Worm (Caenorhabditis elegans) whole organism, young adult: ENCODE data around the gene stg-2.
A peak's percentile ranks its signal among the peaks of the same experiment; 100 is the strongest.

ENCODE experiments used
- B0336.3 ChIP-seq: fragments of 200-800 bp; sonication (Bioruptor generic); IDR thresholded peaks from 2 replicates; pipeline ENCODE4 v1.3.6; 2022; ENCODE audit warnings: missing genetic modification characterization, missing compliant biosample characterization
- F10E7.11 ChIP-seq: sonication (generic microtip); optimal IDR thresholded peaks from 2 replicates; lab custom pipeline; 2017; ENCODE audit warnings: mild to moderate bottlenecking, missing genetic modification characterization, moderate library complexity, missing compliant biosample characterization
- F23B12.7 ChIP-seq: sonication (generic microtip); optimal IDR thresholded peaks from 2 replicates; lab custom pipeline; 2017; ENCODE audit warnings: missing genetic modification characterization, mild to moderate bottlenecking, missing compliant biosample characterization, antibody characterized with exemption, moderate library complexity; ENCODE audit not compliant: insufficient read depth
- F37B4.10 ChIP-seq: fragments of 200-800 bp; sonication (Bioruptor generic); IDR thresholded peaks from 2 replicates; pipeline ENCODE4 v1.3.6; 2022; ENCODE audit warnings: missing genetic modification characterization, missing compliant biosample characterization
- F39B2.1 ChIP-seq: fragments of 200-800 bp; sonication (Bioruptor generic); IDR thresholded peaks from 2 replicates; pipeline ENCODE4 v1.3.6; 2022; ENCODE audit warnings: missing genetic modification reagents, missing genetic modification characterization, missing compliant biosample characterization
- K11D2.4 ChIP-seq: fragments of 200-800 bp; sonication (Bioruptor generic); IDR thresholded peaks from 2 replicates; pipeline ENCODE4 v1.3.6; 2022; ENCODE audit warnings: missing genetic modification reagents, missing genetic modification characterization, missing compliant biosample characterization
- Y79H2A.3 ChIP-seq: fragments of 200-800 bp; sonication (Bioruptor generic); conservative IDR thresholded peaks from 2 replicates; pipeline ENCODE4 v1.3.6; 2022; ENCODE audit warnings: missing genetic modification reagents, missing genetic modification characterization, missing compliant biosample characterization
- akir-1 ChIP-seq: fragments of 200-800 bp; sonication (Bioruptor generic); optimal IDR thresholded peaks from 2 replicates; lab custom pipeline; 2018; ENCODE audit warnings: mild to moderate bottlenecking, missing genetic modification characterization, moderate library complexity, missing compliant biosample characterization
- aptf-2 ChIP-seq: fragments of 200-800 bp; sonication (Bioruptor generic); conservative IDR thresholded peaks from 2 replicates; pipeline ENCODE4 v1.3.6; 2022; ENCODE audit warnings: missing genetic modification reagents, missing genetic modification characterization, missing compliant biosample characterization
- aptf-3 ChIP-seq: fragments of 200-800 bp; sonication (Bioruptor generic); IDR thresholded peaks from 2 replicates; pipeline ENCODE4 v1.3.6; 2022; ENCODE audit warnings: missing genetic modification characterization, missing compliant biosample characterization
- atf-7 ChIP-seq: sonication (generic microtip); optimal IDR thresholded peaks from 2 replicates; lab custom pipeline; 2017; ENCODE audit warnings: mild to moderate bottlenecking, missing genetic modification characterization, missing compliant biosample characterization
- athp-1 ChIP-seq: sonication (generic microtip); optimal IDR thresholded peaks from 2 replicates; lab custom pipeline; 2017; ENCODE audit warnings: mild to moderate bottlenecking, missing genetic modification characterization, missing compliant biosample characterization
- attf-5 ChIP-seq: fragments of 200-800 bp; sonication (Bioruptor generic); optimal IDR thresholded peaks from 2 replicates; lab custom pipeline; 2018; ENCODE audit warnings: mild to moderate bottlenecking, missing genetic modification characterization, missing compliant biosample characterization
- bed-1 ChIP-seq: fragments of 200-800 bp; sonication (Bioruptor generic); IDR thresholded peaks from 2 replicates; pipeline ENCODE4 v1.3.6; 2022; ENCODE audit warnings: missing genetic modification reagents, missing genetic modification characterization, missing compliant biosample characterization
- cebp-2 ChIP-seq: fragments of 200-800 bp; sonication (Bioruptor generic); IDR thresholded peaks from 2 replicates; pipeline ENCODE4 v1.3.6; 2022; ENCODE audit warnings: missing genetic modification characterization, missing compliant biosample characterization
- ceh-58 ChIP-seq: fragments of 200-800 bp; sonication (Bioruptor generic); IDR thresholded peaks from 2 replicates; pipeline ENCODE4 v1.3.6; 2022; ENCODE audit warnings: missing genetic modification characterization, missing compliant biosample characterization
- chd-7 ChIP-seq: sonication (generic microtip); optimal IDR thresholded peaks from 2 replicates; lab custom pipeline; 2016; ENCODE audit warnings: mild to moderate bottlenecking, missing genetic modification characterization, moderate library complexity, missing compliant biosample characterization
- die-1 ChIP-seq: sonication (generic microtip); optimal IDR thresholded peaks from 2 replicates; lab custom pipeline; 2016; ENCODE audit warnings: missing genotype, mild to moderate bottlenecking, missing genetic modification characterization, missing compliant biosample characterization
- dpff-1 ChIP-seq: sonication (generic microtip); optimal IDR thresholded peaks from 2 replicates; lab custom pipeline; 2017; ENCODE audit warnings: mild to moderate bottlenecking, missing genetic modification characterization, missing compliant biosample characterization
- egl-18 ChIP-seq: fragments of 200-800 bp; sonication (Bioruptor generic); IDR thresholded peaks from 2 replicates; pipeline ENCODE4 v1.3.6; 2022; ENCODE audit warnings: missing genetic modification reagents, missing genetic modification characterization, missing compliant biosample characterization
- egl-44 ChIP-seq: fragments of 200-800 bp; sonication (Bioruptor generic); IDR thresholded peaks from 2 replicates; pipeline ENCODE4 v1.3.6; 2022; ENCODE audit warnings: missing genetic modification reagents, missing genetic modification characterization, missing compliant biosample characterization
- egrh-3 ChIP-seq: fragments of 200-800 bp; sonication (Bioruptor generic); IDR thresholded peaks from 2 replicates; pipeline ENCODE4 v1.3.6; 2022; ENCODE audit warnings: missing genetic modification reagents, missing genetic modification characterization, missing compliant biosample characterization
- ets-4 ChIP-seq: fragments of 200-800 bp; sonication (Bioruptor generic); optimal IDR thresholded peaks from 2 replicates; lab custom pipeline; 2018; ENCODE audit warnings: mild to moderate bottlenecking, missing genetic modification characterization, missing compliant biosample characterization
- him-1 ChIP-seq: sonication (generic microtip); optimal IDR thresholded peaks from 2 replicates; lab custom pipeline; 2016; ENCODE audit warnings: missing genotype, missing genetic modification reagents, missing genetic modification characterization, missing compliant biosample characterization
- hlh-26 ChIP-seq: fragments of 200-800 bp; sonication (Bioruptor generic); conservative IDR thresholded peaks from 2 replicates; pipeline ENCODE4 v1.3.6; 2022; ENCODE audit warnings: missing genetic modification reagents, missing genetic modification characterization, missing compliant biosample characterization
- hmg-1.2 ChIP-seq: fragments of 200-800 bp; sonication (Bioruptor generic); IDR thresholded peaks from 2 replicates; pipeline ENCODE4 v1.3.6; 2022; ENCODE audit warnings: missing genetic modification reagents, missing genetic modification characterization, missing compliant biosample characterization
- hmg-20 ChIP-seq: fragments of 200-800 bp; sonication (Bioruptor generic); IDR thresholded peaks from 2 replicates; pipeline ENCODE4 v1.3.6; 2022; ENCODE audit warnings: missing genetic modification reagents, missing genetic modification characterization, missing compliant biosample characterization
- hsf-1 ChIP-seq: fragments of 200-800 bp; sonication (Bioruptor generic); IDR thresholded peaks from 2 replicates; pipeline ENCODE4 v1.3.6; 2022; ENCODE audit warnings: missing genetic modification reagents, missing genetic modification characterization, missing compliant biosample characterization
- lin-35 ChIP-seq, 3 experiments: fragments of 150-350 bp in 2 of 3; sonication (generic microtip) in 1 of 3; optimal IDR thresholded peaks; 2 replicates each; lab custom pipeline; 2014 to 2018; ENCODE audit warnings: missing biosample characterization in 3 of 3, missing genetic modification characterization in 3 of 3, missing genetic modification reagents in 3 of 3
- lin-40 ChIP-seq: sonication (generic microtip); optimal IDR thresholded peaks from 2 replicates; lab custom pipeline; 2016; ENCODE audit warnings: missing genetic modification characterization, mild to moderate bottlenecking, missing compliant biosample characterization, missing genotype, missing genetic modification reagents
- madf-10 ChIP-seq: sonication (generic microtip); optimal IDR thresholded peaks from 2 replicates; lab custom pipeline; 2016; ENCODE audit warnings: mild to moderate bottlenecking, missing genetic modification characterization, missing compliant biosample characterization
- madf-8 ChIP-seq: fragments of 200-800 bp; sonication (Bioruptor generic); conservative IDR thresholded peaks from 2 replicates; pipeline ENCODE4 v1.3.6; 2022; ENCODE audit warnings: missing genetic modification reagents, missing genetic modification characterization, missing compliant biosample characterization
- nfya-1 ChIP-seq: sonication (generic microtip); optimal IDR thresholded peaks from 2 replicates; lab custom pipeline; 2017; ENCODE audit warnings: antibody characterized with exemption, missing compliant biosample characterization, missing genetic modification characterization, borderline replicate concordance; ENCODE audit not compliant: insufficient read depth
- nhr-120 ChIP-seq: fragments of 200-800 bp; sonication (Bioruptor generic); IDR thresholded peaks from 2 replicates; pipeline ENCODE4 v1.3.6; 2022; ENCODE audit warnings: missing genetic modification characterization, missing compliant biosample characterization
- nhr-179 ChIP-seq: sonication (generic microtip); optimal IDR thresholded peaks from 2 replicates; lab custom pipeline; 2016; ENCODE audit warnings: mild to moderate bottlenecking, missing genetic modification characterization, missing compliant biosample characterization
- nhr-27 ChIP-seq: fragments of 200-800 bp; sonication (Bioruptor generic); optimal IDR thresholded peaks from 2 replicates; lab custom pipeline; 2018; ENCODE audit warnings: mild to moderate bottlenecking, missing genetic modification characterization, moderate library complexity, missing compliant biosample characterization
- nhr-80 ChIP-seq: sonication (generic microtip); optimal IDR thresholded peaks from 2 replicates; lab custom pipeline; 2016; ENCODE audit warnings: missing genetic modification characterization, missing compliant biosample characterization
- nhr-90 ChIP-seq: sonication (generic microtip); optimal IDR thresholded peaks from 2 replicates; lab custom pipeline; 2016; ENCODE audit warnings: missing genotype, mild to moderate bottlenecking, missing genetic modification characterization, missing compliant biosample characterization
- pbrm-1 ChIP-seq: fragments of 200-800 bp; sonication (Bioruptor generic); IDR thresholded peaks from 2 replicates; pipeline ENCODE4 v1.3.6; 2022; ENCODE audit warnings: missing genetic modification reagents, missing genetic modification characterization, missing compliant biosample characterization
- rec-8 ChIP-seq, 2 experiments: sonication (generic microtip); optimal IDR thresholded peaks; 2 replicates each; lab custom pipeline; 2016; ENCODE audit warnings: mild to moderate bottlenecking in 2 of 2, missing genetic modification characterization in 2 of 2, missing genetic modification reagents in 2 of 2, missing genotype in 2 of 2, missing biosample characterization in 1 of 2, missing compliant biosample characterization in 1 of 2, moderate library complexity in 1 of 2
- repo-1 ChIP-seq: sonication (generic microtip); optimal IDR thresholded peaks from 2 replicates; lab custom pipeline; 2017; ENCODE audit warnings: mild to moderate bottlenecking, missing genetic modification characterization, missing compliant biosample characterization
- rpc-1 ChIP-seq, 2 experiments: fragments of 150-350 bp in 1 of 2; sonication (generic microtip) in 1 of 2; optimal IDR thresholded peaks; 2 replicates each; lab custom pipeline; 2014 to 2018; ENCODE audit warnings: missing biosample characterization in 1 of 2, missing genetic modification characterization in 1 of 2, missing genetic modification reagents in 1 of 2, missing genotype in 1 of 2
- snpc-1.1 ChIP-seq: sonication (generic microtip); optimal IDR thresholded peaks from 2 replicates; lab custom pipeline; 2017; ENCODE audit warnings: missing genetic modification characterization, mild to moderate bottlenecking, missing compliant biosample characterization, antibody characterized with exemption, moderate library complexity, missing genotype, missing genetic modification reagents; ENCODE audit not compliant: insufficient read depth
- zim-3 ChIP-seq: sonication (generic microtip); optimal IDR thresholded peaks from 2 replicates; lab custom pipeline; 2017; ENCODE audit warnings: mild to moderate bottlenecking, missing genetic modification characterization, moderate library complexity, missing compliant biosample characterization
- ztf-25 ChIP-seq: fragments of 200-800 bp; sonication (Bioruptor generic); IDR thresholded peaks from 2 replicates; pipeline ENCODE4 v1.3.6; 2022; ENCODE audit warnings: missing genetic modification reagents, missing genetic modification characterization, missing compliant biosample characterization
- ztf-26 ChIP-seq: sonication (generic microtip); optimal IDR thresholded peaks from 2 replicates; lab custom pipeline; 2017; ENCODE audit warnings: missing genetic modification characterization, missing compliant biosample characterization
- ztf-28 ChIP-seq: fragments of 200-800 bp; sonication (Bioruptor generic); IDR thresholded peaks from 2 replicates; pipeline ENCODE4 v1.3.6; 2022; ENCODE audit warnings: missing genetic modification reagents, missing genetic modification characterization, missing compliant biosample characterization
- ztf-6 ChIP-seq: fragments of 200-800 bp; sonication (Bioruptor generic); IDR thresholded peaks from 2 replicates; pipeline ENCODE4 v1.3.6; 2022; ENCODE audit warnings: missing genetic modification reagents, missing genetic modification characterization, missing compliant biosample characterization

stg-2 gene

ce11 chrX:8608756-8609155 lies 35.0 kb downstream of the stg-2 start:
- 0 out of 2 replicates have a peak, but pooled peaks have one; percentile 69 for TF ChIP-seq bed-1 (GFP tag; lab: Robert Waterston, UW)
- TF ChIP-seq hsf-1 (GFP tag; lab: Robert Waterston, UW): no peak
- TF ChIP-seq hmg-20: peak; percentile 62; the same call in 1 of the 2 replicates
- no peak for TF ChIP-seq egrh-3 (GFP tag; lab: Robert Waterston, UW)
- TF ChIP-seq ztf-26 (tag; lab: Kevin White, UChicago): peak; percentile 73
- 0 out of 2 replicates have a peak, but pooled peaks have one; percentile 58 for TF ChIP-seq ztf-28 (GFP tag; lab: Robert Waterston, UW)
- no peak for TF ChIP-seq egl-44
- peak; percentile 47; the same call in 1 of the 2 replicates for TF ChIP-seq pbrm-1
- TF ChIP-seq chd-7 (tag; lab: Kevin White, UChicago): peak; percentile 71
- TF ChIP-seq ztf-25 (GFP tag; lab: Robert Waterston, UW): peak; percentile 27; the same call in 1 of the 2 replicates
- TF ChIP-seq snpc-1.1 (tag; lab: Kevin White, UChicago): peak; percentile 32
- no peak for TF ChIP-seq repo-1 (tag; lab: Kevin White, UChicago)
- TF ChIP-seq nhr-179 (tag; lab: Kevin White, UChicago): peak; percentile 7
- TF ChIP-seq die-1 (tag; lab: Kevin White, UChicago): peak; percentile 72
- no peak for TF ChIP-seq ets-4 (GFP tag; lab: Kevin White, UChicago)
- TF ChIP-seq ceh-58: peak; percentile 77; the same call in 1 of the 2 replicates
- no peak for TF ChIP-seq dpff-1 (tag; lab: Kevin White, UChicago)
- TF ChIP-seq zim-3 (tag; lab: Kevin White, UChicago): peak; percentile 80
- peak; percentile 50 for TF ChIP-seq lin-40 (tag; lab: Kevin White, UChicago)
- TF ChIP-seq F23B12.7: peak; percentile 53
- TF ChIP-seq hlh-26: no peak
- TF ChIP-seq Y79H2A.3 (GFP tag; lab: Robert Waterston, UW): no peak
- TF ChIP-seq nhr-80: no peak
- no peak for TF ChIP-seq F10E7.11 (tag; lab: Kevin White, UChicago)
- TF ChIP-seq K11D2.4 (GFP tag; lab: Robert Waterston, UW): 0 out of 2 replicates have a peak, but pooled peaks have one; percentile 35
- TF ChIP-seq B0336.3 (GFP tag; lab: Robert Waterston, UW): no peak
- no peak for TF ChIP-seq F37B4.10 (GFP tag; lab: Robert Waterston, UW)
- peak; percentile 2 for TF ChIP-seq attf-5 (GFP tag; lab: Kevin White, UChicago)
- no peak for TF ChIP-seq aptf-3 (GFP tag; lab: Robert Waterston, UW)
- peak; percentile 79 for TF ChIP-seq him-1 (tag; lab: Kevin White, UChicago)
- no peak for TF ChIP-seq F39B2.1 (GFP tag; lab: Robert Waterston, UW)
- peak; percentile 77; the same call in 1 of the 2 replicates for TF ChIP-seq hmg-1.2 (GFP tag; lab: Robert Waterston, UW)
- 0 out of 2 replicates have a peak, but pooled peaks have one; percentile 67 for TF ChIP-seq cebp-2 (GFP tag; lab: Robert Waterston, UW)
- no peak for TF ChIP-seq madf-8
- TF ChIP-seq rec-8 (tag; optimal IDR thresholded peaks at IDR 0.05; lab: Kevin White, UChicago): peak; percentile 40 to 51
- TF ChIP-seq madf-10: no peak
- no peak for TF ChIP-seq atf-7 (tag; lab: Kevin White, UChicago)
- TF ChIP-seq lin-35 (GFP tag; optimal IDR thresholded peaks at IDR 0.05; lab: Kevin White, UChicago): peak in 1 of 3 experiments; percentile 15
- no peak for TF ChIP-seq egl-18 (GFP tag; lab: Robert Waterston, UW)
- peak; percentile 81 for TF ChIP-seq nhr-90
- no peak for TF ChIP-seq nfya-1
- no peak for TF ChIP-seq nhr-27 (tag; lab: Kevin White, UChicago)
- peak; percentile 29 for TF ChIP-seq athp-1 (tag; lab: Kevin White, UChicago)
- no peak for TF ChIP-seq akir-1 (GFP tag; lab: Kevin White, UChicago)
- no peak for TF ChIP-seq aptf-2 (GFP tag; lab: Robert Waterston, UW)
- TF ChIP-seq ztf-6: no peak
- TF ChIP-seq rpc-1 (optimal IDR thresholded peaks at IDR 0.05; lab: Kevin White, UChicago): peak; percentile 97
- TF ChIP-seq rpc-1 (tag; optimal IDR thresholded peaks at IDR 0.05; lab: Kevin White, UChicago): peak; percentile 92
- TF ChIP-seq nhr-120 (GFP tag; lab: Robert Waterston, UW): no peak
